Fruit fly (Drosophila melanogaster): ENCODE measurements around the gene Ance-3.
A peak's percentile ranks its signal among the peaks of the same experiment; 100 is the strongest.

Gene Ance-3

dm6 chr2L:13955775-13956174 lies 41.2 kb downstream of the Ance-3 start:
- TF ChIP-seq Drgx (GFP tag; IDR thresholded peaks at IDR 0.05): peak; percentile 97
- TF ChIP-seq Ptx1 (GFP tag; IDR thresholded peaks at IDR 0.05): 0 out of 2 replicates have a peak, but pooled peaks have one; percentile 22
- TF ChIP-seq esg (GFP tag; conservative IDR thresholded peaks at IDR 0.05): 0 out of 2 replicates have a peak, but pooled peaks have one; percentile 24
- peak; percentile 37; the same call in 1 of the 3 replicates for TF ChIP-seq tgo (GFP tag; IDR thresholded peaks at IDR 0.05)
- TF ChIP-seq lbe (GFP tag; optimal IDR thresholded peaks at IDR 0.05): peak; percentile 96
- TF ChIP-seq corto (GFP tag; optimal IDR thresholded peaks at IDR 0.05): peak; percentile 70
- peak; percentile 82 for TF ChIP-seq gcm (GFP tag; optimal IDR thresholded peaks at IDR 0.05)
- 0 out of 2 replicates have a peak, but pooled peaks have one; percentile 10 for TF ChIP-seq slbo (GFP tag; IDR thresholded peaks at IDR 0.05)
- peak; percentile 31 for TF ChIP-seq Blimp-1 (GFP tag; optimal IDR thresholded peaks at IDR 0.05)
- no peak for TF ChIP-seq Hmx (GFP tag; optimal IDR thresholded peaks at IDR 0.05)
- no peak for TF ChIP-seq eyg (GFP tag; optimal IDR thresholded peaks at IDR 0.05)
- TF ChIP-seq ase (GFP tag; IDR thresholded peaks at IDR 0.05): 0 out of 3 replicates have a peak, but pooled peaks have one; percentile 42
- peak; percentile 35 for TF ChIP-seq Sox102F (GFP tag; optimal IDR thresholded peaks at IDR 0.05)
- TF ChIP-seq CG16863 (GFP tag; optimal IDR thresholded peaks at IDR 0.05): peak; percentile 6
- no peak for TF ChIP-seq Kr (GFP tag; optimal IDR thresholded peaks at IDR 0.05)
- peak; percentile 66 for TF ChIP-seq sens (GFP tag)
- TF ChIP-seq CG4730 (GFP tag; IDR thresholded peaks at IDR 0.05): peak; percentile 10; the same call in 1 of the 2 replicates
- TF ChIP-seq usp (GFP tag; optimal IDR thresholded peaks at IDR 0.05): no peak
- TF ChIP-seq ara (GFP tag; IDR thresholded peaks at IDR 0.05): peak; percentile 18; the same call in 1 of the 2 replicates
- no peak for TF ChIP-seq Antp (GFP tag; optimal IDR thresholded peaks at IDR 0.05)
- TF ChIP-seq Jarid2 (GFP tag; optimal IDR thresholded peaks at IDR 0.05): no peak
- peak; percentile 14; the same call in 1 of the 2 replicates for TF ChIP-seq CG10366 (GFP tag; IDR thresholded peaks at IDR 0.05)
- TF ChIP-seq nom (GFP tag; optimal IDR thresholded peaks at IDR 0.05): peak; percentile 61
- peak in 1 of 2 experiments; percentile 84 for TF ChIP-seq bsh (GFP tag; optimal IDR thresholded peaks at IDR 0.05)
- no peak for TF ChIP-seq pan (optimal IDR thresholded peaks at IDR 0.05)
- peak in 1 of 2 experiments; percentile 21 for TF ChIP-seq pan (GFP tag; optimal IDR thresholded peaks at IDR 0.05 in 1 of 2, IDR thresholded peaks at IDR 0.05 in 1 of 2)
- 0 out of 2 replicates have a peak, but pooled peaks have one; percentile 8 for TF ChIP-seq CG11247 (GFP tag; IDR thresholded peaks at IDR 0.05)
- TF ChIP-seq ci (GFP tag; IDR thresholded peaks at IDR 0.05): 0 out of 3 replicates have a peak, but pooled peaks have one; percentile 21

- TF ChIP-seq CG6175 (GFP tag; IDR thresholded peaks at IDR 0.05) (no peak), Drgx (GFP tag; IDR thresholded peaks at IDR 0.05) (0 out of 2 replicates have a peak, but pooled peaks have one; percentile 21), Gsc (GFP tag; IDR thresholded peaks at IDR 0.05) (no peak), CG16779 (GFP tag; IDR thresholded peaks at IDR 0.05) (no peak), Blimp-1 (GFP tag; optimal IDR thresholded peaks at IDR 0.05) (peak; percentile 17), Chrac-16 (GFP tag; optimal IDR thresholded peaks at IDR 0.05) (no peak)
Measured at dm6 chr2L:13957239-13957638, 42.7 kb downstream of the Ance-3 start, which contains the start of gene NimA. Gene NimA (plus strand): TSS chr2L:13957539.

dm6 chr2L:13960399-13960798 lies 45.9 kb downstream of the Ance-3 start:
- TF ChIP-seq CG6791 (GFP tag; IDR thresholded peaks at IDR 0.05; ENCODE audit: partially characterized antibody) (no peak), CG4404 (GFP tag; IDR thresholded peaks at IDR 0.05) (no peak), Hand (GFP tag; optimal IDR thresholded peaks at IDR 0.05) (no peak), sr (GFP tag; IDR thresholded peaks at IDR 0.05) (no peak), CG13894 (tag; optimal IDR thresholded peaks at IDR 0.05) (no peak), Atf6 (GFP tag; IDR thresholded peaks at IDR 0.05) (no peak), CG18011 (GFP tag; optimal IDR thresholded peaks at IDR 0.05) (peak; percentile 95), CG17802 (tag; optimal IDR thresholded peaks at IDR 0.05) (no peak), stwl (tag; optimal IDR thresholded peaks at IDR 0.05) (peak; percentile 50), CG11456 (GFP tag; IDR thresholded peaks at IDR 0.05) (0 out of 3 replicates have a peak, but pooled peaks have one; percentile 4), Optix (GFP tag; IDR thresholded peaks at IDR 0.05) (0 out of 3 replicates have a peak, but pooled peaks have one; percentile 10), row (GFP tag; IDR thresholded peaks at IDR 0.05) (no peak), Abd-B (GFP tag; optimal IDR thresholded peaks at IDR 0.05) (peak; percentile 27), HLH3B (GFP tag; IDR thresholded peaks at IDR 0.05) (no peak)

Measured in whole organism, embryonic.